Fruit fly (Drosophila melanogaster) whole organism: ENCODE measurements around the gene Mst36Fa.

Experiments used
- CG8478 ChIP-seq: fragments of >200 bp; optimal IDR thresholded peaks from 2 replicates; lab custom pipeline; 2018; ENCODE audit warnings: inconsistent platforms
- Dll ChIP-seq: fragments of >200 bp; optimal IDR thresholded peaks from 2 replicates; lab custom pipeline; 2017
- EcR ChIP-seq, 2 experiments: fragments of >200 bp; optimal IDR thresholded peaks; 2 replicates each; lab custom pipeline; 2017; ENCODE audit warnings: missing biosample characterization in 2 of 2, missing genetic modification characterization in 2 of 2, missing genetic modification reagents in 2 of 2
- pan ChIP-seq: fragments of >200 bp; optimal IDR thresholded peaks from 2 replicates; lab custom pipeline; 2017
- psq ChIP-seq: fragments of >200 bp; optimal IDR thresholded peaks from 2 replicates; lab custom pipeline; 2017
- usp ChIP-seq: fragments of >200 bp; optimal IDR thresholded peaks from 2 replicates; lab custom pipeline; 2017; ENCODE audit warnings: missing biosample characterization, missing genetic modification characterization, mixed read lengths

Mst36Fa gene

dm6 chr2L:18671146-18671545 is 5.7 kb downstream of the Mst36Fa start, which contains the start of gene CG43338:
TSS of gene CG43338 (minus strand) at chr2L:18671246.
- no peak for TF ChIP-seq pan (lab: Kevin White, UChicago)
- TF ChIP-seq CG8478 (lab: Kevin White, UChicago) = no peak
- TF ChIP-seq EcR (GFP tag; optimal IDR thresholded peaks at IDR 0.05; lab: Kevin White, UChicago) = no peak
- no peak for TF ChIP-seq Dll (lab: Kevin White, UChicago)
- TF ChIP-seq psq (lab: Kevin White, UChicago) = no peak
- TF ChIP-seq usp (GFP tag; lab: Kevin White, UChicago) = no peak

dm6 chr2L:18665952-18666606 is 10.7 kb downstream of the Mst36Fa start:
- TF ChIP-seq EcR (GFP tag; optimal IDR thresholded peaks at IDR 0.05; lab: Kevin White, UChicago) = no peak
- peak; percentile 26 for TF ChIP-seq pan (lab: Kevin White, UChicago)
- TF ChIP-seq Dll (lab: Kevin White, UChicago) = no peak
- no peak for TF ChIP-seq CG8478 (lab: Kevin White, UChicago)

dm6 chr2L:18664707-18665550 is 11.9 kb downstream of the Mst36Fa start:
- peak in 1 of 2 experiments; percentile 82 for TF ChIP-seq EcR (GFP tag; optimal IDR thresholded peaks at IDR 0.05; lab: Kevin White, UChicago)
- TF ChIP-seq CG8478 (lab: Kevin White, UChicago) = no peak

dm6 chr2L:18663395-18663794 is 13.4 kb downstream of the Mst36Fa start:
- TF ChIP-seq CG8478 (lab: Kevin White, UChicago) (no peak), EcR (GFP tag; optimal IDR thresholded peaks at IDR 0.05; lab: Kevin White, UChicago) (no peak), psq (lab: Kevin White, UChicago) (no peak), Dll (lab: Kevin White, UChicago) (no peak)

- TF ChIP-seq usp (GFP tag; lab: Kevin White, UChicago) = no peak
- no peak for TF ChIP-seq psq (lab: Kevin White, UChicago)
- no peak for TF ChIP-seq Dll (lab: Kevin White, UChicago)
- TF ChIP-seq CG8478 (lab: Kevin White, UChicago) = no peak
- no peak for TF ChIP-seq pan (lab: Kevin White, UChicago)
- no peak for TF ChIP-seq EcR (GFP tag; optimal IDR thresholded peaks at IDR 0.05; lab: Kevin White, UChicago)
Observed at dm6 chr2L:18658108-18658507, 18.7 kb downstream of the Mst36Fa start.

dm6 chr2L:18656691-18657237 is 20.0 kb downstream of the Mst36Fa start:
- TF ChIP-seq EcR (GFP tag; optimal IDR thresholded peaks at IDR 0.05; lab: Kevin White, UChicago) = no peak
- TF ChIP-seq Dll (lab: Kevin White, UChicago) = no peak
- TF ChIP-seq CG8478 (lab: Kevin White, UChicago) = no peak
- TF ChIP-seq psq (lab: Kevin White, UChicago) = no peak
- no peak for TF ChIP-seq pan (lab: Kevin White, UChicago)
- no peak for TF ChIP-seq usp (GFP tag; lab: Kevin White, UChicago)

- no peak for TF ChIP-seq Dll (lab: Kevin White, UChicago)
- no peak for TF ChIP-seq psq (lab: Kevin White, UChicago)
- TF ChIP-seq EcR (GFP tag; optimal IDR thresholded peaks at IDR 0.05; lab: Kevin White, UChicago) = no peak
- peak; percentile 80 for TF ChIP-seq pan (lab: Kevin White, UChicago)
- no peak for TF ChIP-seq usp (GFP tag; lab: Kevin White, UChicago)
Observed at dm6 chr2L:18653328-18653675, 23.5 kb downstream of the Mst36Fa start.

- TF ChIP-seq pan (lab: Kevin White, UChicago) (no peak), usp (GFP tag; lab: Kevin White, UChicago) (no peak), Dll (lab: Kevin White, UChicago) (no peak), psq (lab: Kevin White, UChicago) (no peak), CG8478 (lab: Kevin White, UChicago) (no peak), EcR (GFP tag; optimal IDR thresholded peaks at IDR 0.05; lab: Kevin White, UChicago) (no peak)
Observed at dm6 chr2L:18652663-18653327, 24.0 kb downstream of the Mst36Fa start, which contains the start of gene Cyp310a1. TSS of gene Cyp310a1 (minus strand) at chr2L:18653010.

dm6 chr2L:18647857-18648652 is 28.7 kb downstream of the Mst36Fa start:
- no peak for TF ChIP-seq EcR (GFP tag; optimal IDR thresholded peaks at IDR 0.05; lab: Kevin White, UChicago)
- TF ChIP-seq Dll (lab: Kevin White, UChicago) = no peak
- TF ChIP-seq CG8478 (lab: Kevin White, UChicago) = no peak
- no peak for TF ChIP-seq usp (GFP tag; lab: Kevin White, UChicago)
- no peak for TF ChIP-seq pan (lab: Kevin White, UChicago)
- TF ChIP-seq psq (lab: Kevin White, UChicago) = no peak

- TF ChIP-seq psq (lab: Kevin White, UChicago) (no peak), CG8478 (lab: Kevin White, UChicago) (no peak), pan (lab: Kevin White, UChicago) (peak; percentile 63)
Observed at dm6 chr2L:18645468-18645867, 31.3 kb downstream of the Mst36Fa start.
